Worm (Caenorhabditis elegans): ENCODE measurements around the gene F54H12.4.

The F54H12.4 gene

DNA sequence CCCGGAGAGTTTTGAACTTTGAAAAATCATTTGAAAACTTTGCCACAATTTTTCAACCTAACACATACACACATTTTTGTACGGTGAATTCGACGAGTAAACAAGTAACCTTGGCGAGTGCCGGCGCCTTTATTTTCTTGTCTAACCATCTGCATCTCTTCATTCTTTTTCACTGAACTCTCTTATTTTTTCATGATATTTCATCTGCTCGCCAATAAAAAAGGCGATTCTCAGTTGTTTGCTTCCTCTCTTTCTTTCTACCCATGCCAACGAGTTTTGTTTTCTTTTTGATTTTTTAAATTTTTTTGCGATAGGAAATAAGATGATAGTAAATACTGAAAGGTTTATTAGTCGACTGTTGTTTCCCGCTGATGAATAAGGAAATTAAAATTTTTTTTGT, 16.2 kb upstream of the F54H12.4 start:
- TF ChIP-seq unc-98 (GFP tag; IDR thresholded peaks at IDR 0.05) (no peak), lin-13 (GFP tag; optimal IDR thresholded peaks at IDR 0.05) (peak; percentile 33), lir-3 (tag; optimal IDR thresholded peaks at IDR 0.05; ENCODE audit: poor library complexity) (no peak), snu-23 (GFP tag; optimal IDR thresholded peaks at IDR 0.05) (peak; percentile 77), vab-15 (tag; optimal IDR thresholded peaks at IDR 0.05) (no peak), tbx-2 (tag; optimal IDR thresholded peaks at IDR 0.05) (peak; percentile 51), dpl-1 (GFP tag; optimal IDR thresholded peaks at IDR 0.05) (peak; percentile 20 to 46 (median 26)), fos-1 (tag; optimal IDR thresholded peaks at IDR 0.05) (peak; percentile 50), swsn-7 (tag; optimal IDR thresholded peaks at IDR 0.05) (peak; percentile 59), F16B12.6 (tag; optimal IDR thresholded peaks at IDR 0.05) (peak; percentile 40), egl-27 (tag; optimal IDR thresholded peaks at IDR 0.05) (no peak), efl-1 (optimal IDR thresholded peaks at IDR 0.05) (peak; percentile 68 to 79), efl-1 (GFP tag; optimal IDR thresholded peaks at IDR 0.05 in 1 of 2) (peak; percentile 46 to 92), fkh-4 (tag; optimal IDR thresholded peaks at IDR 0.05; ENCODE audit: borderline replicate concordance) (no peak), nhr-20 (tag; optimal IDR thresholded peaks at IDR 0.05) (peak; percentile 78), fkh-10 (GFP tag; optimal IDR thresholded peaks at IDR 0.05) (no peak), irx-1 (tag; optimal IDR thresholded peaks at IDR 0.05) (peak; percentile 56), aly-2 (tag; optimal IDR thresholded peaks at IDR 0.05) (no peak), aha-1 (tag; optimal IDR thresholded peaks at IDR 0.05) (no peak), unc-130 (tag; optimal IDR thresholded peaks at IDR 0.05) (peak; percentile 3), lin-39 (tag; optimal IDR thresholded peaks at IDR 0.05) (no peak), C34B4.2 (tag; optimal IDR thresholded peaks at IDR 0.05) (no peak), dsc-1 (tag; optimal IDR thresholded peaks at IDR 0.05) (peak; percentile 31), C04F5.9 (tag; optimal IDR thresholded peaks at IDR 0.05) (no peak), nhr-90 (tag; optimal IDR thresholded peaks at IDR 0.05; ENCODE audit: poor library complexity) (peak; percentile 66), nhr-19 (GFP tag; conservative IDR thresholded peaks at IDR 0.05) (peak; percentile 68), jun-1 (tag; optimal IDR thresholded peaks at IDR 0.05) (peak; percentile 26), mab-9 (GFP tag; IDR thresholded peaks at IDR 0.05) (no peak), nhr-71 (tag; optimal IDR thresholded peaks at IDR 0.05) (peak; percentile 74), xbp-1 (tag; optimal IDR thresholded peaks at IDR 0.05) (peak; percentile 37), snpc-4 (tag; optimal IDR thresholded peaks at IDR 0.05) (peak; percentile 3), elt-3 (tag; optimal IDR thresholded peaks at IDR 0.05) (peak in 1 of 6 experiments; percentile 57), mep-1 (tag; optimal IDR thresholded peaks at IDR 0.05) (peak; percentile 58), mdl-1 (tag; optimal IDR thresholded peaks at IDR 0.05) (no peak), ztf-4 (tag; optimal IDR thresholded peaks at IDR 0.05) (no peak), lsy-2 (tag; optimal IDR thresholded peaks at IDR 0.05) (peak; percentile 57 to 67), nhr-77 (tag; optimal IDR thresholded peaks at IDR 0.05) (peak; percentile 61), lin-35 (GFP tag; optimal IDR thresholded peaks at IDR 0.05) (peak; percentile 38 to 68), ceh-82 (tag; optimal IDR thresholded peaks at IDR 0.05) (peak; percentile 2 to 31 (median 5)), lin-14 (GFP tag; optimal IDR thresholded peaks at IDR 0.05) (peak; percentile 86), nhr-85 (tag) (peak; percentile 90), blmp-1 (tag; optimal IDR thresholded peaks at IDR 0.05) (peak; percentile 46), hlh-17 (GFP tag; optimal IDR thresholded peaks at IDR 0.05; ENCODE audit: borderline replicate concordance) (no peak), nhr-47 (tag; optimal IDR thresholded peaks at IDR 0.05) (peak; percentile 60), elt-2 (tag; optimal IDR thresholded peaks at IDR 0.05) (peak; percentile 5), rnt-1 (tag; optimal IDR thresholded peaks at IDR 0.05) (peak; percentile 57), hpl-2 (GFP tag; optimal IDR thresholded peaks at IDR 0.05) (no peak), skn-1 (tag; optimal IDR thresholded peaks at IDR 0.05) (peak; percentile 11), ceh-63 (GFP tag; optimal IDR thresholded peaks at IDR 0.05) (no peak), C16A3.4 (tag; optimal IDR thresholded peaks at IDR 0.05) (peak; percentile 45), ceh-88 (GFP tag; IDR thresholded peaks at IDR 0.05) (peak; percentile 27; the same call in 1 of the 2 replicates)
